Fruit fly (Drosophila melanogaster) whole organism, embryonic: Measurements from ENCODE around the gene P5CDh2.

Experiments
- Blimp-1 ChIP-seq: fragments of 200-800 bp; sonication (Bioruptor generic); optimal IDR thresholded peaks from 3 replicates; lab custom pipeline; 2018; ENCODE audit warnings: missing biosample characterization, missing genetic modification characterization, mild to moderate bottlenecking, moderate library complexity, missing genetic modification reagents
- BtbVII ChIP-seq: fragments of 200-800 bp; sonication (Bioruptor generic); optimal IDR thresholded peaks from 3 replicates; lab custom pipeline; 2017; ENCODE audit warnings: missing biosample characterization, mild to moderate bottlenecking, missing genetic modification characterization
- CG1024 ChIP-seq: fragments of 200-800 bp; sonication (Bioruptor generic); IDR thresholded peaks from 2 replicates; pipeline ENCODE4 v1.3.6; 2022; ENCODE audit warnings: missing biosample characterization, missing genetic modification characterization
- CG10543 ChIP-seq: fragments of 200-800 bp; sonication (Bioruptor generic); optimal IDR thresholded peaks from 3 replicates; lab custom pipeline; 2017; ENCODE audit warnings: missing biosample characterization, mild to moderate bottlenecking, missing genetic modification characterization, moderate library complexity
- CG10959 ChIP-seq: fragments of 200-800 bp; sonication (Bioruptor generic); IDR thresholded peaks from 2 replicates; pipeline ENCODE4 v1.3.6; 2022; ENCODE audit warnings: missing biosample characterization, missing genetic modification characterization
- CG14441 ChIP-seq: fragments of 200-800 bp; sonication (Bioruptor generic); IDR thresholded peaks from 2 replicates; pipeline ENCODE4 v1.3.6; 2022; ENCODE audit warnings: missing biosample characterization, missing genetic modification characterization
- CG17802 ChIP-seq: fragments of 200-800 bp; sonication (Bioruptor generic); optimal IDR thresholded peaks from 2 replicates; lab custom pipeline; 2018; ENCODE audit warnings: missing biosample characterization, mild to moderate bottlenecking, missing genetic modification characterization, moderate library complexity
- CG18011 ChIP-seq: fragments of 200-800 bp; sonication (Bioruptor generic); optimal IDR thresholded peaks from 2 replicates; lab custom pipeline; 2017; ENCODE audit warnings: missing biosample characterization, missing genetic modification characterization, mild to moderate bottlenecking, moderate library complexity, missing genotype
- CG2875 ChIP-seq: fragments of 200-800 bp; sonication (Bioruptor generic); optimal IDR thresholded peaks from 2 replicates; lab custom pipeline; 2017; ENCODE audit warnings: missing biosample characterization, mild to moderate bottlenecking, missing genetic modification characterization, missing genetic modification reagents
- CG31441 ChIP-seq: fragments of 200-800 bp; sonication (Bioruptor generic); IDR thresholded peaks from 2 replicates; pipeline ENCODE4 v1.3.6; 2022; ENCODE audit warnings: missing biosample characterization, missing genetic modification characterization
- CG34224 ChIP-seq: fragments of 200-800 bp; sonication (Bioruptor generic); IDR thresholded peaks from 3 replicates; pipeline ENCODE4 v1.3.6; 2022; ENCODE audit warnings: missing biosample characterization, missing genetic modification characterization; ENCODE audit not compliant: partially characterized antibody
- CG34376 ChIP-seq: fragments of 200-800 bp; sonication (Bioruptor generic); optimal IDR thresholded peaks from 2 replicates; lab custom pipeline; 2018; ENCODE audit warnings: missing biosample characterization, mild to moderate bottlenecking, missing genetic modification characterization
- CG3995 ChIP-seq: fragments of 200-800 bp; sonication (Bioruptor generic); optimal IDR thresholded peaks from 3 replicates; lab custom pipeline; 2016; ENCODE audit warnings: missing biosample characterization, missing genetic modification characterization
- CG7745 ChIP-seq: fragments of 200-800 bp; sonication (Bioruptor generic); optimal IDR thresholded peaks from 2 replicates; lab custom pipeline; 2018; ENCODE audit warnings: missing biosample characterization, mild to moderate bottlenecking, missing genetic modification characterization, moderate library complexity
- CG8281 ChIP-seq: fragments of 200-800 bp; sonication (Bioruptor generic); optimal IDR thresholded peaks from 2 replicates; lab custom pipeline; 2018; ENCODE audit warnings: missing biosample characterization, mild to moderate bottlenecking, missing genetic modification characterization, moderate library complexity
- CG8388 ChIP-seq: fragments of 200-800 bp; sonication (Bioruptor generic); optimal IDR thresholded peaks from 2 replicates; lab custom pipeline; 2019; ENCODE audit warnings: missing biosample characterization, mild to moderate bottlenecking, missing genetic modification characterization, moderate library complexity
- CG9932 ChIP-seq: fragments of 200-800 bp; sonication (Bioruptor generic); IDR thresholded peaks from 2 replicates; pipeline ENCODE4 v1.3.6; 2022; ENCODE audit warnings: missing biosample characterization, missing genetic modification characterization
- D19B ChIP-seq: fragments of 200-800 bp; sonication (Bioruptor generic); optimal IDR thresholded peaks from 2 replicates; lab custom pipeline; 2017; ENCODE audit warnings: missing biosample characterization, mild to moderate bottlenecking, missing genetic modification characterization
- Dbx ChIP-seq: fragments of 200-800 bp; sonication (Bioruptor generic); IDR thresholded peaks from 3 replicates; pipeline ENCODE4 v1.3.6; 2022; ENCODE audit warnings: missing biosample characterization, missing genetic modification characterization
- HLH54F ChIP-seq: fragments of 200-800 bp; sonication (Bioruptor generic); optimal IDR thresholded peaks from 3 replicates; lab custom pipeline; 2016; ENCODE audit warnings: missing biosample characterization, missing genetic modification characterization
- Hey ChIP-seq: fragments of 200-800 bp; sonication (Bioruptor generic); optimal IDR thresholded peaks from 3 replicates; lab custom pipeline; 2018; ENCODE audit warnings: missing biosample characterization, mild to moderate bottlenecking, missing genetic modification characterization
- HmgZ ChIP-seq: fragments of 200-800 bp; sonication (Bioruptor generic); optimal IDR thresholded peaks from 2 replicates; lab custom pipeline; 2018; ENCODE audit warnings: missing biosample characterization, mild to moderate bottlenecking, missing genetic modification characterization
- Hr78 ChIP-seq, 2 experiments: fragments of 200-800 bp in 1 of 2; fragments of >200 bp in 1 of 2; sonication (Bioruptor generic) in 1 of 2; optimal IDR thresholded peaks; 2 replicates each; lab custom pipeline; 2017 to 2019; ENCODE audit warnings: missing biosample characterization in 2 of 2, missing genetic modification characterization in 2 of 2, mild to moderate bottlenecking in 1 of 2, moderate library complexity in 1 of 2
- Lpt ChIP-seq: fragments of >200 bp; optimal IDR thresholded peaks from 2 replicates; lab custom pipeline; 2018; ENCODE audit warnings: missing biosample characterization, missing genetic modification characterization
- MTF-1 ChIP-seq: fragments of 200-800 bp; sonication (Bioruptor generic); optimal IDR thresholded peaks from 2 replicates; lab custom pipeline; 2018; ENCODE audit warnings: missing biosample characterization, mild to moderate bottlenecking, missing genetic modification characterization, borderline replicate concordance
- Opbp ChIP-seq: fragments of 200-800 bp; sonication (Bioruptor generic); IDR thresholded peaks from 3 replicates; pipeline ENCODE4 v1.3.6; 2022; ENCODE audit warnings: missing biosample characterization, missing genetic modification characterization; ENCODE audit not compliant: partially characterized antibody
- Stat92E ChIP-seq, 3 experiments: fragments of >200 bp in 2 of 3; fragments of 200-800 bp in 1 of 3; sonication (Bioruptor generic) in 1 of 3; optimal IDR thresholded peaks; 2 replicates each; lab custom pipeline; 2017 to 2019; ENCODE audit warnings: missing biosample characterization in 3 of 3, missing genetic modification characterization in 3 of 3, mild to moderate bottlenecking in 1 of 3, moderate library complexity in 1 of 3
- Xrp1 ChIP-seq: fragments of 200-800 bp; sonication (Bioruptor generic); IDR thresholded peaks from 2 replicates; pipeline ENCODE4 v1.3.6; 2022; ENCODE audit warnings: missing biosample characterization, missing genetic modification characterization
- az2 ChIP-seq: fragments of 200-800 bp; sonication (Bioruptor generic); optimal IDR thresholded peaks from 3 replicates; lab custom pipeline; 2016; ENCODE audit warnings: missing biosample characterization, missing genetic modification characterization
- bsh ChIP-seq, 2 experiments: fragments of 200-800 bp; sonication (Bioruptor generic); optimal IDR thresholded peaks; 2 replicates each; lab custom pipeline; 2017 to 2018; ENCODE audit warnings: mild to moderate bottlenecking in 2 of 2, missing biosample characterization in 2 of 2, missing genetic modification characterization in 2 of 2, moderate library complexity in 1 of 2
- cg ChIP-seq: fragments of 200-800 bp; sonication (Bioruptor generic); optimal IDR thresholded peaks from 3 replicates; lab custom pipeline; 2019; ENCODE audit warnings: missing biosample characterization, mild to moderate bottlenecking, missing genetic modification characterization, moderate library complexity
- danr ChIP-seq: fragments of 200-800 bp; sonication (Bioruptor generic); IDR thresholded peaks from 2 replicates; pipeline ENCODE4 v1.3.6; 2022; ENCODE audit warnings: missing biosample characterization, missing genetic modification characterization
- gcm ChIP-seq: fragments of 200-800 bp; sonication (Bioruptor generic); optimal IDR thresholded peaks from 2 replicates; lab custom pipeline; 2019; ENCODE audit warnings: missing biosample characterization, mild to moderate bottlenecking, missing genetic modification characterization, moderate library complexity
- grau ChIP-seq: fragments of 200-800 bp; optimal IDR thresholded peaks from 3 replicates; lab custom pipeline; 2019; ENCODE audit warnings: missing biosample characterization, mild to moderate bottlenecking, missing genetic modification characterization, moderate library complexity
- grn ChIP-seq: fragments of 200-800 bp; sonication (Bioruptor generic); optimal IDR thresholded peaks from 3 replicates; lab custom pipeline; 2017; ENCODE audit warnings: missing biosample characterization, missing genetic modification characterization
- gro ChIP-seq: fragments of 200-800 bp; sonication (Bioruptor generic); optimal IDR thresholded peaks from 2 replicates; lab custom pipeline; 2016; ENCODE audit warnings: missing biosample characterization, missing genetic modification characterization
- her ChIP-seq: fragments of 200-800 bp; sonication (Bioruptor generic); optimal IDR thresholded peaks from 2 replicates; lab custom pipeline; 2016; ENCODE audit warnings: missing biosample characterization, missing genetic modification characterization
- lov ChIP-seq, 2 experiments: fragments of 200-800 bp in 1 of 2; fragments of >200 bp in 1 of 2; sonication (Bioruptor generic) in 1 of 2; IDR thresholded peaks in 1 of 2; optimal IDR thresholded peaks in 1 of 2; 2 replicates in 1 of 2; 3 replicates in 1 of 2; pipeline versions ENCODE4 v1.3.6 to Lab custom; 2017 to 2022; ENCODE audit warnings: missing biosample characterization in 1 of 2, missing genetic modification characterization in 1 of 2
- otp ChIP-seq: fragments of 200-800 bp; sonication (Bioruptor generic); IDR thresholded peaks from 3 replicates; pipeline ENCODE4, ENCODE4 v1.3.6; 2022; ENCODE audit warnings: missing biosample characterization, missing genetic modification characterization
- sens ChIP-seq: fragments of 200-800 bp; sonication (Bioruptor generic); peaks from one replicate; lab custom pipeline; 2016; ENCODE audit warnings: missing biosample characterization, missing genetic modification characterization
- sob ChIP-seq: fragments of 200-800 bp; sonication (Bioruptor generic); IDR thresholded peaks from 2 replicates; pipeline ENCODE4 v1.3.6; 2022; ENCODE audit warnings: missing biosample characterization, missing genetic modification characterization
- sqz ChIP-seq: fragments of 200-800 bp; sonication (Bioruptor generic); optimal IDR thresholded peaks from 3 replicates; lab custom pipeline; 2018; ENCODE audit warnings: missing biosample characterization, mild to moderate bottlenecking, missing genetic modification characterization
- sug ChIP-seq: fragments of 200-800 bp; optimal IDR thresholded peaks from 2 replicates; lab custom pipeline; 2019; ENCODE audit warnings: missing biosample characterization, mild to moderate bottlenecking, missing genetic modification characterization, moderate library complexity
- wdn ChIP-seq: fragments of 200-800 bp; sonication (Bioruptor generic); IDR thresholded peaks from 2 replicates; pipeline ENCODE4 v1.3.6; 2022; ENCODE audit warnings: missing biosample characterization, missing genetic modification characterization
- yki ChIP-seq: fragments of >200 bp; optimal IDR thresholded peaks from 3 replicates; lab custom pipeline; 2018
- zen ChIP-seq: fragments of 200-800 bp; sonication (Bioruptor generic); optimal IDR thresholded peaks from 3 replicates; lab custom pipeline; 2018; ENCODE audit warnings: missing biosample characterization, mild to moderate bottlenecking, missing genetic modification characterization, moderate library complexity

Gene P5CDh2

dm6 chr3R:21853618-21854573 lies 23.8 kb upstream of the P5CDh2 start (continued):
- peak; percentile 42; the same call in 1 of the 2 replicates for TF ChIP-seq sob (GFP tag; lab: Robert Waterston, UW)
- peak; percentile 28 for TF ChIP-seq BtbVII (GFP tag; lab: Kevin White, UChicago)
- peak; percentile 74 for TF ChIP-seq sens (GFP tag; lab: Kevin White, UChicago)
- peak; percentile 86 for TF ChIP-seq sqz (GFP tag; lab: Kevin White, UChicago)
- peak; percentile 30 for TF ChIP-seq HmgZ (tag; lab: Kevin White, UChicago)
- peak in 1 of 2 experiments; percentile 46 for TF ChIP-seq bsh (GFP tag; optimal IDR thresholded peaks at IDR 0.05; lab: Kevin White, UChicago)
- 0 out of 3 replicates have a peak, but pooled peaks have one; percentile 10 for TF ChIP-seq Dbx (GFP tag; lab: Robert Waterston, UW)
- 0 out of 3 replicates have a peak, but pooled peaks have one; percentile 9 for TF ChIP-seq Opbp (GFP tag; lab: Robert Waterston, UW)
- peak; percentile 44 for TF ChIP-seq sug (tag; lab: Kevin White, UChicago)
- peak in 1 of 3 experiments; percentile 79 for TF ChIP-seq Stat92E (GFP tag; optimal IDR thresholded peaks at IDR 0.05; lab: Kevin White, UChicago)
- peak; percentile 78 for TF ChIP-seq CG10543
- TF ChIP-seq zen (tag; lab: Kevin White, UChicago), result no peak
- peak; percentile 55; the same call in 1 of the 3 replicates for TF ChIP-seq CG34224
- peak; percentile 16; the same call in 1 of the 2 replicates for TF ChIP-seq CG14441
- peak; percentile 96 for TF ChIP-seq cg
- peak in 1 of 2 experiments; percentile 54 for TF ChIP-seq Hr78 (GFP tag; optimal IDR thresholded peaks at IDR 0.05; lab: Kevin White, UChicago)
- TF ChIP-seq CG31441 (GFP tag; lab: Robert Waterston, UW), result no peak; the same call in 1 of the 2 replicates
- peak; percentile 53 for TF ChIP-seq Hey (tag; lab: Kevin White, UChicago)
- TF ChIP-seq Lpt (GFP tag; lab: Kevin White, UChicago), result peak; percentile 67
- no peak for TF ChIP-seq CG3995 (GFP tag; lab: Kevin White, UChicago)
- peak; percentile 54 for TF ChIP-seq grn (GFP tag; lab: Kevin White, UChicago)
- peak; percentile 28 for TF ChIP-seq wdn (GFP tag; lab: Robert Waterston, UW)
- TF ChIP-seq CG7745 (tag; lab: Kevin White, UChicago), result peak; percentile 9
- peak; percentile 3 for TF ChIP-seq CG34376 (GFP tag; lab: Kevin White, UChicago)
- no peak for TF ChIP-seq danr (GFP tag; lab: Robert Waterston, UW)
- TF ChIP-seq HLH54F, result no peak
- TF ChIP-seq Blimp-1, result peak; percentile 11
- peak; percentile 7 for TF ChIP-seq D19B (GFP tag; lab: Kevin White, UChicago)
- peak; percentile 68 for TF ChIP-seq gro (GFP tag; lab: Kevin White, UChicago)
- peak; percentile 15 for TF ChIP-seq MTF-1
- TF ChIP-seq CG9932 (GFP tag; lab: Robert Waterston, UW), result peak; percentile 22; the same call in 1 of the 2 replicates
- 0 out of 2 replicates have a peak, but pooled peaks have one; percentile 33 for TF ChIP-seq CG1024
- TF ChIP-seq CG8388 (GFP tag; lab: Kevin White, UChicago), result no peak
- TF ChIP-seq otp (GFP tag; lab: Robert Waterston, UW), result 0 out of 3 replicates have a peak, but pooled peaks have one; percentile 51
- no peak for TF ChIP-seq CG8281 (tag; lab: Kevin White, UChicago)
- TF ChIP-seq CG17802 (tag; lab: Kevin White, UChicago), result peak; percentile 30
- TF ChIP-seq lov (optimal IDR thresholded peaks at IDR 0.05; lab: Kevin White, UChicago), result no peak
- 0 out of 3 replicates have a peak, but pooled peaks have one; percentile 70 for TF ChIP-seq lov (GFP tag; IDR thresholded peaks at IDR 0.05; lab: Robert Waterston, UW)
- peak; percentile 79 for TF ChIP-seq grau
- TF ChIP-seq her, result peak; percentile 23
- TF ChIP-seq az2 (GFP tag; lab: Kevin White, UChicago), result peak; percentile 17
- TF ChIP-seq gcm, result no peak
- TF ChIP-seq CG10959 (GFP tag; lab: Robert Waterston, UW), result no peak
- TF ChIP-seq CG18011 (GFP tag; lab: Kevin White, UChicago), result no peak
- peak; percentile 70 for TF ChIP-seq yki (lab: Kevin White, UChicago)
- no peak for TF ChIP-seq CG2875 (GFP tag; lab: Kevin White, UChicago)
- TF ChIP-seq Xrp1, result peak; percentile 32; the same call in 1 of the 2 replicates
